Fruit fly (Drosophila melanogaster) whole organism, embryonic: Measurements from ENCODE around the gene Idh3a.

Experiments
- Adf1 ChIP-seq: fragments of 200-800 bp; sonication (Bioruptor generic); IDR thresholded peaks from 2 replicates; pipeline ENCODE4 v1.3.6; 2022; ENCODE audit warnings: missing biosample characterization, missing genetic modification characterization
- BEAF-32 ChIP-seq: fragments of 200-800 bp; sonication (Bioruptor generic); optimal IDR thresholded peaks from 3 replicates; lab custom pipeline; 2017; ENCODE audit warnings: missing biosample characterization, missing genetic modification characterization, mild to moderate bottlenecking, moderate library complexity, missing genetic modification reagents
- CG11456 ChIP-seq: fragments of 200-800 bp; sonication (Bioruptor generic); IDR thresholded peaks from 3 replicates; pipeline ENCODE4 v1.3.6; 2022; ENCODE audit warnings: missing biosample characterization, missing genetic modification characterization
- CG11504 ChIP-seq: fragments of 200-800 bp; sonication (Bioruptor generic); optimal IDR thresholded peaks from 3 replicates; lab custom pipeline; 2019; ENCODE audit warnings: missing biosample characterization, mild to moderate bottlenecking, missing genetic modification characterization, moderate library complexity
- CG12744 ChIP-seq: fragments of 200-800 bp; sonication (Bioruptor generic); optimal IDR thresholded peaks from 2 replicates; lab custom pipeline; 2016; ENCODE audit warnings: missing biosample characterization, missing genetic modification characterization
- CG15514 ChIP-seq: fragments of 200-800 bp; sonication (Bioruptor generic); optimal IDR thresholded peaks from 3 replicates; lab custom pipeline; 2017; ENCODE audit warnings: missing biosample characterization, missing genetic modification characterization, mild to moderate bottlenecking, moderate library complexity, missing genetic modification reagents
- CG16813 ChIP-seq: fragments of 200-800 bp; sonication (Bioruptor generic); IDR thresholded peaks from 3 replicates; pipeline ENCODE4 v1.3.6; 2022; ENCODE audit warnings: missing biosample characterization, missing genetic modification characterization; ENCODE audit not compliant: partially characterized antibody
- CG32532 ChIP-seq: fragments of 200-800 bp; sonication (Bioruptor generic); IDR thresholded peaks from 2 replicates; pipeline ENCODE4 v1.3.6; 2022; ENCODE audit warnings: missing biosample characterization, missing genetic modification characterization
- CG4328 ChIP-seq: fragments of 200-800 bp; sonication (Bioruptor generic); optimal IDR thresholded peaks from 3 replicates; lab custom pipeline; 2017; ENCODE audit warnings: missing biosample characterization, missing genetic modification reagents, missing genetic modification characterization
- CG7963 ChIP-seq: fragments of 200-800 bp; sonication (Bioruptor generic); IDR thresholded peaks from 3 replicates; pipeline ENCODE4 v1.3.6; 2022; ENCODE audit warnings: missing biosample characterization, missing genetic modification characterization; ENCODE audit not compliant: partially characterized antibody
- CG9932 ChIP-seq: fragments of 200-800 bp; sonication (Bioruptor generic); IDR thresholded peaks from 2 replicates; pipeline ENCODE4 v1.3.6; 2022; ENCODE audit warnings: missing biosample characterization, missing genetic modification characterization
- Camta ChIP-seq: fragments of 200-800 bp; sonication (Bioruptor generic); optimal IDR thresholded peaks from 2 replicates; lab custom pipeline; 2016; ENCODE audit warnings: missing biosample characterization, missing genetic modification characterization
- Doc3 ChIP-seq: fragments of 200-800 bp; sonication (Bioruptor generic); IDR thresholded peaks from 3 replicates; pipeline ENCODE4 v1.3.6; 2022; ENCODE audit warnings: missing biosample characterization, missing genetic modification characterization; ENCODE audit not compliant: partially characterized antibody
- Ets65A ChIP-seq: fragments of 200-800 bp; sonication (Bioruptor generic); peaks from one replicate; lab custom pipeline; 2016; ENCODE audit warnings: missing biosample characterization, missing genetic modification characterization
- Ets97D ChIP-seq: fragments of 200-800 bp; sonication (Bioruptor generic); optimal IDR thresholded peaks from 3 replicates; lab custom pipeline; 2016; ENCODE audit warnings: missing biosample characterization, missing genetic modification characterization
- Gug ChIP-seq: fragments of 200-800 bp; sonication (Bioruptor generic); IDR thresholded peaks from 4 replicates; pipeline ENCODE4 v1.3.6; 2022; ENCODE audit warnings: missing biosample characterization, missing genetic modification characterization
- HLHmδ ChIP-seq: fragments of 200-800 bp; sonication (Bioruptor generic); optimal IDR thresholded peaks from 2 replicates; lab custom pipeline; 2018; ENCODE audit warnings: missing biosample characterization, mild to moderate bottlenecking, missing genetic modification characterization, moderate library complexity
- Hand ChIP-seq: fragments of 200-800 bp; sonication (Bioruptor generic); optimal IDR thresholded peaks from 2 replicates; lab custom pipeline; 2017; ENCODE audit warnings: mild to moderate bottlenecking, missing biosample characterization, missing genetic modification reagents, missing genetic modification characterization
- Hmr ChIP-seq: fragments of 200-800 bp; sonication (Bioruptor generic); optimal IDR thresholded peaks from 3 replicates; lab custom pipeline; 2017; ENCODE audit warnings: mild to moderate bottlenecking, missing biosample characterization, missing genetic modification reagents, missing genetic modification characterization
- Hr39 ChIP-seq: fragments of >200 bp; optimal IDR thresholded peaks from 2 replicates; lab custom pipeline; 2017
- MBD-R2 ChIP-seq: fragments of 200-800 bp; sonication (Bioruptor generic); IDR thresholded peaks from 2 replicates; pipeline ENCODE4 v1.3.6; 2022; ENCODE audit warnings: missing biosample characterization, missing genetic modification characterization
- Med ChIP-seq: fragments of 200-800 bp; sonication (Bioruptor generic); peaks from one replicate; lab custom pipeline; 2016; ENCODE audit warnings: missing biosample characterization, missing genetic modification characterization, mild to moderate bottlenecking, inconsistent platforms, moderate library complexity
- Nf-YA ChIP-seq: fragments of 200-800 bp; sonication (Bioruptor generic); IDR thresholded peaks from 2 replicates; pipeline ENCODE4 v1.3.6; 2022; ENCODE audit warnings: missing biosample characterization, missing genetic modification characterization
- Opbp ChIP-seq: fragments of 200-800 bp; sonication (Bioruptor generic); IDR thresholded peaks from 3 replicates; pipeline ENCODE4 v1.3.6; 2022; ENCODE audit warnings: missing biosample characterization, missing genetic modification characterization; ENCODE audit not compliant: partially characterized antibody
- Sin3A ChIP-seq: fragments of >200 bp; optimal IDR thresholded peaks from 2 replicates; lab custom pipeline; 2018
- al ChIP-seq: fragments of 200-800 bp; sonication (Bioruptor generic); IDR thresholded peaks from 2 replicates; pipeline ENCODE4 v1.3.6; 2022; ENCODE audit warnings: missing biosample characterization, missing genetic modification characterization
- cas ChIP-seq: fragments of 200-800 bp; sonication (Bioruptor generic); IDR thresholded peaks from 2 replicates; pipeline ENCODE4 v1.3.6; 2022; ENCODE audit warnings: missing biosample characterization, missing genetic modification characterization
- crc ChIP-seq: fragments of 200-800 bp; sonication (Bioruptor generic); optimal IDR thresholded peaks from 2 replicates; lab custom pipeline; 2016; ENCODE audit warnings: missing biosample characterization, missing genetic modification characterization
- dpn ChIP-seq, 2 experiments: fragments of 200-800 bp; sonication (Bioruptor generic); optimal IDR thresholded peaks; 3 replicates each; lab custom pipeline; 2016; ENCODE audit warnings: missing biosample characterization in 2 of 2, missing genetic modification characterization in 2 of 2
- gfzf ChIP-seq: fragments of 200-800 bp; sonication (Bioruptor generic); optimal IDR thresholded peaks from 2 replicates; lab custom pipeline; 2016; ENCODE audit warnings: missing biosample characterization, mild to moderate bottlenecking, missing genetic modification characterization, moderate library complexity
- gsb-n ChIP-seq: fragments of 200-800 bp; sonication (Bioruptor generic); optimal IDR thresholded peaks from 3 replicates; lab custom pipeline; 2018; ENCODE audit warnings: missing biosample characterization, mild to moderate bottlenecking, missing genetic modification characterization
- her ChIP-seq: fragments of 200-800 bp; sonication (Bioruptor generic); optimal IDR thresholded peaks from 2 replicates; lab custom pipeline; 2016; ENCODE audit warnings: missing biosample characterization, missing genetic modification characterization
- hth ChIP-seq: fragments of >200 bp; optimal IDR thresholded peaks from 2 replicates; lab custom pipeline; 2017; ENCODE audit warnings: inconsistent platforms
- klu ChIP-seq: fragments of 200-800 bp; sonication (Bioruptor generic); IDR thresholded peaks from 2 replicates; pipeline ENCODE4 v1.3.6; 2022; ENCODE audit warnings: missing biosample characterization, missing genetic modification characterization
- lilli ChIP-seq: fragments of 200-800 bp; sonication (Bioruptor generic); optimal IDR thresholded peaks from 3 replicates; lab custom pipeline; 2016; ENCODE audit warnings: missing biosample characterization, missing genetic modification characterization
- nmo ChIP-seq: fragments of 200-800 bp; sonication (Bioruptor generic); optimal IDR thresholded peaks from 2 replicates; lab custom pipeline; 2018; ENCODE audit warnings: missing biosample characterization, mild to moderate bottlenecking, missing genetic modification characterization, moderate library complexity
- odd ChIP-seq: fragments of 200-800 bp; sonication (Bioruptor generic); optimal IDR thresholded peaks from 2 replicates; lab custom pipeline; 2017; ENCODE audit warnings: missing biosample characterization, mild to moderate bottlenecking, missing genetic modification characterization
- pfk ChIP-seq: fragments of 200-800 bp; sonication (Bioruptor generic); optimal IDR thresholded peaks from 2 replicates; lab custom pipeline; 2018; ENCODE audit warnings: missing biosample characterization, mild to moderate bottlenecking, missing genetic modification characterization, moderate library complexity
- pho ChIP-seq: fragments of 200-800 bp; sonication (Bioruptor generic); optimal IDR thresholded peaks from 2 replicates; lab custom pipeline; 2016; ENCODE audit warnings: missing biosample characterization, missing genetic modification characterization
- pzg ChIP-seq: fragments of 200-800 bp; sonication (Bioruptor generic); optimal IDR thresholded peaks from 3 replicates; lab custom pipeline; 2018; ENCODE audit warnings: missing biosample characterization, mild to moderate bottlenecking, missing genetic modification characterization, moderate library complexity
- row ChIP-seq: fragments of 200-800 bp; sonication (Bioruptor generic); IDR thresholded peaks from 3 replicates; pipeline ENCODE4 v1.3.6; 2022; ENCODE audit warnings: missing biosample characterization, missing genetic modification characterization
- run ChIP-seq: fragments of 200-800 bp; sonication (Bioruptor generic); optimal IDR thresholded peaks from 3 replicates; lab custom pipeline; 2018; ENCODE audit warnings: missing biosample characterization, mild to moderate bottlenecking, missing genetic modification characterization
- sens ChIP-seq: fragments of 200-800 bp; sonication (Bioruptor generic); peaks from one replicate; lab custom pipeline; 2016; ENCODE audit warnings: missing biosample characterization, missing genetic modification characterization
- sisA ChIP-seq: fragments of 200-800 bp; sonication (Bioruptor generic); IDR thresholded peaks from 2 replicates; pipeline ENCODE4 v1.3.6; 2022; ENCODE audit warnings: missing biosample characterization, missing genetic modification characterization
- stwl ChIP-seq: fragments of 200-800 bp; sonication (Bioruptor generic); optimal IDR thresholded peaks from 3 replicates; lab custom pipeline; 2018; ENCODE audit warnings: missing biosample characterization, mild to moderate bottlenecking, missing genetic modification characterization, moderate library complexity
- vfl ChIP-seq: fragments of 200-800 bp; sonication (Bioruptor generic); optimal IDR thresholded peaks from 2 replicates; lab custom pipeline; 2016; ENCODE audit warnings: missing biosample characterization, missing genetic modification characterization

Gene Idh3a

dm6 chrX:19495611-19496583 is 25.7 kb downstream of the Idh3a start (continued):
- peak; percentile 49 for TF ChIP-seq klu (GFP tag; lab: Robert Waterston, UW)
- TF ChIP-seq Hr39 = no peak
- no peak for TF ChIP-seq run (tag; lab: Kevin White, UChicago)
- 0 out of 2 replicates have a peak, but pooled peaks have one; percentile 17 for TF ChIP-seq cas (GFP tag; lab: Robert Waterston, UW)
- no peak for TF ChIP-seq hth (lab: Kevin White, UChicago)
- TF ChIP-seq Adf1 (GFP tag; lab: Robert Waterston, UW) = peak; percentile 29; the same call in 1 of the 2 replicates
- TF ChIP-seq, all 482 proteins: peak for 270

dm6 chrX:19494830-19495610 is 26.6 kb downstream of the Idh3a start, which contains the start of the genes ksh, CG14200 and Pfrx:
TSS of gene ksh (minus strand) at chrX:19494992.
TSS of gene CG14200 (plus strand) at chrX:19495505.
TSS of gene Pfrx (plus strand) at chrX:19495505.
- TF ChIP-seq CG7963 (GFP tag; lab: Robert Waterston, UW) (peak; percentile 94), CG16813 (GFP tag; lab: Robert Waterston, UW) (peak; percentile 92), nmo (GFP tag; lab: Kevin White, UChicago) (peak; percentile 39), CG4328 (GFP tag; lab: Kevin White, UChicago) (no peak), Sin3A (lab: Kevin White, UChicago) (peak; percentile 39), pfk (GFP tag; lab: Kevin White, UChicago) (peak; percentile 31), lilli (peak; percentile 10), MBD-R2 (GFP tag; lab: Robert Waterston, UW) (peak; percentile 33), Doc3 (GFP tag; lab: Robert Waterston, UW) (peak; percentile 60), Opbp (GFP tag; lab: Robert Waterston, UW) (peak; percentile 92), CG12744 (GFP tag; lab: Kevin White, UChicago) (no peak), sisA (peak; percentile 26; the same call in 1 of the 2 replicates), Nf-YA (GFP tag; lab: Robert Waterston, UW) (no peak), pzg (GFP tag; lab: Kevin White, UChicago) (peak; percentile 78), CG11504 (tag; lab: Kevin White, UChicago) (peak; percentile 23), vfl (no peak), Med (GFP tag; lab: Kevin White, UChicago) (peak; percentile 89), crc (GFP tag; lab: Kevin White, UChicago) (no peak), row (GFP tag; lab: Robert Waterston, UW) (peak; percentile 72), CG15514 (GFP tag; lab: Kevin White, UChicago) (peak; percentile 98), Gug (GFP tag; lab: Robert Waterston, UW) (peak; percentile 12; the same call in 1 of the 4 replicates), CG32532 (GFP tag; lab: Robert Waterston, UW) (peak; percentile 86), sens (GFP tag; lab: Kevin White, UChicago) (no peak), Hand (GFP tag; lab: Kevin White, UChicago) (no peak), gfzf (peak; percentile 31), dpn (GFP tag; optimal IDR thresholded peaks at IDR 0.05; lab: Kevin White, UChicago) (peak in 1 of 2 experiments; percentile 33), gsb-n (peak; percentile 39), Ets65A (peak; percentile 30), BEAF-32 (GFP tag; lab: Kevin White, UChicago) (peak; percentile 92), al (GFP tag; lab: Robert Waterston, UW) (peak; percentile 20; the same call in 1 of the 2 replicates), her (peak; percentile 10), Ets97D (peak; percentile 39), CG11456 (GFP tag; lab: Robert Waterston, UW) (0 out of 3 replicates have a peak, but pooled peaks have one; percentile 51), odd (GFP tag; lab: Kevin White, UChicago) (no peak), Camta (GFP tag; lab: Kevin White, UChicago) (peak; percentile 17), HLHmδ (GFP tag; lab: Kevin White, UChicago) (no peak), Hmr (GFP tag; lab: Kevin White, UChicago) (no peak), stwl (tag; lab: Kevin White, UChicago) (no peak), pho (GFP tag; lab: Kevin White, UChicago) (peak; percentile 8), CG9932 (GFP tag; lab: Robert Waterston, UW) (peak; percentile 77)
